Worm (Caenorhabditis elegans): ENCODE results near the gene F19D8.2.

DNA sequence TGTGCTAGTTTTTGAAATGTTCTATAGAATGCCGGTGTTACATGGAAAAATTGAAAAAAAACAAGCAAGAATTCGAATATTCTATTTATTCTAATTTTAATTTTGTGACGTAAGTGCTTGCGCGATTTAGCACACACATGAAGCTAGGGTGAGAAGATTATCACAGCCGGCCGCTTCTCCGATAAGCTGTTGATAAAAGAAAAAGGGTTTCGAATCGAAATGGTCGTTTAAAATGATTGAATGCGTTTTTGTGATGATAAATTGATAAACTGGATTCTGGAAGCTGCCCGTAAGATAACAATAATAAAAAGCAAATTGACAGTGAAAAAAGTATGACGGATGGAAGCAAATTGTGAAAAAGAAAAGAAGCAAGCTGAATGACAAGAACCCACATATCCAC, 49.9 kb downstream of the F19D8.2 start:
- TF ChIP-seq pha-4 (tag; optimal IDR thresholded peaks at IDR 0.05) (no peak), odd-2 (tag; optimal IDR thresholded peaks at IDR 0.05) (no peak), pqm-1 (tag; optimal IDR thresholded peaks at IDR 0.05) (no peak), sdc-2 (tag; optimal IDR thresholded peaks at IDR 0.05) (no peak), ama-1 (optimal IDR thresholded peaks at IDR 0.05) (no peak), tbx-2 (tag; optimal IDR thresholded peaks at IDR 0.05) (no peak), unc-42 (tag; optimal IDR thresholded peaks at IDR 0.05) (no peak)
